Worm (Caenorhabditis elegans): ENCODE data around the gene nduc-2.

Gene nduc-2

ce11 chrIII:2768635-2769034 lies 18.0 kb upstream of the nduc-2 start, which contains the start of gene swsn-3 (continued):
- TF ChIP-seq ztf-11 (tag; optimal IDR thresholded peaks at IDR 0.05): peak in 1 of 2 experiments; percentile 82
- TF ChIP-seq hlh-4 (tag; optimal IDR thresholded peaks at IDR 0.05): no peak
- TF ChIP-seq hlh-17 (GFP tag; optimal IDR thresholded peaks at IDR 0.05; ENCODE audit: borderline replicate concordance): no peak
- peak; percentile 85 for TF ChIP-seq swsn-7 (tag; optimal IDR thresholded peaks at IDR 0.05)
- no peak for TF ChIP-seq ets-5 (GFP tag; IDR thresholded peaks at IDR 0.05)
- peak; percentile 93 for TF ChIP-seq skn-1 (tag; optimal IDR thresholded peaks at IDR 0.05)
- no peak for TF ChIP-seq nhr-12 (tag; optimal IDR thresholded peaks at IDR 0.05)
- peak; percentile 83 for TF ChIP-seq sox-4 (tag; optimal IDR thresholded peaks at IDR 0.05)
- TF ChIP-seq efl-3 (GFP tag; optimal IDR thresholded peaks at IDR 0.05): no peak
- peak; percentile 34 for TF ChIP-seq sup-37 (GFP tag; optimal IDR thresholded peaks at IDR 0.05)
- no peak for TF ChIP-seq zip-4 (GFP tag; optimal IDR thresholded peaks at IDR 0.05)
- peak; percentile 69 for TF ChIP-seq nhr-11 (tag; optimal IDR thresholded peaks at IDR 0.05)
- peak; percentile 90 for TF ChIP-seq lin-39 (tag; optimal IDR thresholded peaks at IDR 0.05)
- peak; percentile 91 for TF ChIP-seq nhr-71 (tag; optimal IDR thresholded peaks at IDR 0.05)

ce11 chrIII:2769078-2769477 lies 17.6 kb upstream of the nduc-2 start:
- TF ChIP-seq unc-130 (tag; optimal IDR thresholded peaks at IDR 0.05) (no peak), egl-13 (tag; optimal IDR thresholded peaks at IDR 0.05) (no peak), F16B12.6 (tag; optimal IDR thresholded peaks at IDR 0.05) (no peak), alr-1 (tag; optimal IDR thresholded peaks at IDR 0.05; ENCODE audit: borderline replicate concordance) (no peak), hpl-2 (GFP tag; optimal IDR thresholded peaks at IDR 0.05) (no peak), sup-37 (GFP tag; optimal IDR thresholded peaks at IDR 0.05) (no peak), blmp-1 (tag; optimal IDR thresholded peaks at IDR 0.05) (no peak), ceh-88 (GFP tag; IDR thresholded peaks at IDR 0.05) (no peak), unc-86 (tag; optimal IDR thresholded peaks at IDR 0.05) (no peak), lin-35 (GFP tag; optimal IDR thresholded peaks at IDR 0.05) (peak in 1 of 2 experiments; percentile 33), tbx-2 (tag; optimal IDR thresholded peaks at IDR 0.05) (no peak), fkh-10 (GFP tag; optimal IDR thresholded peaks at IDR 0.05) (no peak), jun-1 (tag; optimal IDR thresholded peaks at IDR 0.05) (no peak), ztf-4 (tag; optimal IDR thresholded peaks at IDR 0.05) (no peak), ets-5 (GFP tag; IDR thresholded peaks at IDR 0.05) (no peak), nhr-19 (GFP tag; conservative IDR thresholded peaks at IDR 0.05) (no peak), dpl-1 (GFP tag; optimal IDR thresholded peaks at IDR 0.05) (peak in 2 of 3 experiments; percentile 51 to 61), nhr-12 (tag; optimal IDR thresholded peaks at IDR 0.05) (no peak), egl-27 (tag; optimal IDR thresholded peaks at IDR 0.05) (no peak), ceh-82 (tag; optimal IDR thresholded peaks at IDR 0.05) (no peak), ces-1 (GFP tag; optimal IDR thresholded peaks at IDR 0.05) (no peak), elt-2 (tag; optimal IDR thresholded peaks at IDR 0.05) (no peak), lin-14 (GFP tag; optimal IDR thresholded peaks at IDR 0.05) (no peak), sptf-1 (tag; optimal IDR thresholded peaks at IDR 0.05) (no peak), dsc-1 (tag; optimal IDR thresholded peaks at IDR 0.05) (no peak), zag-1 (tag; optimal IDR thresholded peaks at IDR 0.05) (no peak), efl-1 (optimal IDR thresholded peaks at IDR 0.05) (peak; percentile 3 to 75), efl-1 (GFP tag; optimal IDR thresholded peaks at IDR 0.05 in 1 of 2) (peak; percentile 64 to 97)

ce11 chrIII:2770752-2771151 lies 15.9 kb upstream of the nduc-2 start:
- TF ChIP-seq fkh-4 (tag; optimal IDR thresholded peaks at IDR 0.05; ENCODE audit: borderline replicate concordance): no peak
- no peak for TF ChIP-seq mdl-1 (tag; optimal IDR thresholded peaks at IDR 0.05)
- TF ChIP-seq ama-1 (optimal IDR thresholded peaks at IDR 0.05): no peak
- TF ChIP-seq jun-1 (tag; optimal IDR thresholded peaks at IDR 0.05): no peak
